Worm (Caenorhabditis elegans) whole organism, midembryonic: ENCODE measurements around the gene F52C6.3.
"Not testable (repeated sequence)": the region's sequence is repeated elsewhere in the genome, so short reads cannot be mapped to it uniquely, and the experiment has no call there.

Source experiments
- T22C8.4 ChIP-seq: fragments of 200-800 bp; sonication (Bioruptor generic); IDR thresholded peaks from 2 replicates; pipeline ENCODE4 v1.3.6; 2022; ENCODE audit warnings: missing genetic modification characterization, missing compliant biosample characterization
- cog-1 ChIP-seq: sonication (generic microtip); optimal IDR thresholded peaks from 2 replicates; lab custom pipeline; 2016; ENCODE audit warnings: missing genetic modification characterization, missing compliant biosample characterization
- flt-1 ChIP-seq: fragments of 200-800 bp; sonication (Bioruptor generic); IDR thresholded peaks from 2 replicates; pipeline ENCODE4 v1.3.6; 2022; ENCODE audit warnings: missing genetic modification characterization, missing compliant biosample characterization
- klf-2 ChIP-seq: fragments of 200-800 bp; sonication (Bioruptor generic); conservative IDR thresholded peaks from 2 replicates; pipeline ENCODE4 v1.3.6; 2022; ENCODE audit warnings: missing genetic modification reagents, missing genetic modification characterization, missing compliant biosample characterization
- med-1 ChIP-seq: sonication (generic microtip); optimal IDR thresholded peaks from 2 replicates; lab custom pipeline; 2017; ENCODE audit warnings: missing genetic modification characterization, mild to moderate bottlenecking, missing compliant biosample characterization, antibody characterized with exemption, missing genetic modification reagents; ENCODE audit not compliant: insufficient read depth
- ref-1 ChIP-seq: fragments of 200-800 bp; sonication (Bioruptor generic); conservative IDR thresholded peaks from 2 replicates; pipeline ENCODE4 v1.3.6; 2022; ENCODE audit warnings: missing genetic modification reagents, missing genetic modification characterization, missing compliant biosample characterization
- tab-1 ChIP-seq: fragments of 200-800 bp; sonication (Bioruptor generic); IDR thresholded peaks from 2 replicates; pipeline ENCODE4 v1.3.6; 2022; ENCODE audit warnings: missing genetic modification characterization, missing compliant biosample characterization
- ztf-23 ChIP-seq: fragments of 200-800 bp; sonication (Bioruptor generic); IDR thresholded peaks from 2 replicates; pipeline ENCODE4 v1.3.6; 2022; ENCODE audit warnings: missing genetic modification reagents, missing genetic modification characterization, missing compliant biosample characterization
- ztf-29 ChIP-seq: fragments of 200-800 bp; sonication (Bioruptor generic); IDR thresholded peaks from 2 replicates; pipeline ENCODE4 v1.3.6; 2022; ENCODE audit warnings: missing genetic modification reagents, missing genetic modification characterization, missing compliant biosample characterization

The F52C6.3 gene

DNA sequence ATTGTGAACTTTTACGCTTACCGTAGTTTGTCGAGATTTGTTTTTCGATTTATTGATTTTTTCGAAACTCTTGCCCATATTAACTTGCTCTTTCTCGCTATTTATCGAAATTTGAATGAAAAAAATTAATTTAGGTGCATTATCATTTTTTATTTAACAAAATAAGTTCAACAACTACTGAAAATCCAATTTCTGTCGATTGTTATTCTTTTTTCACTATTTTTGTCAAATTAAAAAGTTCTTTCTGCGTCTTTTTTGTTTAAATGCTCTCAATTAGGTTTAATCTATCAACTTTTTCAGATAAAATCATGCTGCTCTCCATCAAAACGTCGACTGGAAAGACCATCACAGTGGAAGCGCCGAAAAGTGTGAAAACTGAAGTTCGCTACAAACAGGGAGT, 1.6 kb downstream of the F52C6.3 start, which contains the start of gene F52C6.2:
Gene F52C6.2, plus strand, starts transcription at position 301 of the 400 bp plus-strand sequence.
- TF ChIP-seq ztf-23 (GFP tag; lab: Robert Waterston, UW) (no peak), cog-1 (no peak), klf-2 (GFP tag; lab: Robert Waterston, UW) (no peak), ref-1 (no peak), med-1 (GFP tag; lab: Kevin White, UChicago) (no peak), flt-1 (GFP tag; lab: Robert Waterston, UW) (no peak), tab-1 (no peak), ztf-29 (GFP tag; lab: Robert Waterston, UW) (no peak), T22C8.4 (GFP tag; lab: Robert Waterston, UW) (no peak)

DNA sequence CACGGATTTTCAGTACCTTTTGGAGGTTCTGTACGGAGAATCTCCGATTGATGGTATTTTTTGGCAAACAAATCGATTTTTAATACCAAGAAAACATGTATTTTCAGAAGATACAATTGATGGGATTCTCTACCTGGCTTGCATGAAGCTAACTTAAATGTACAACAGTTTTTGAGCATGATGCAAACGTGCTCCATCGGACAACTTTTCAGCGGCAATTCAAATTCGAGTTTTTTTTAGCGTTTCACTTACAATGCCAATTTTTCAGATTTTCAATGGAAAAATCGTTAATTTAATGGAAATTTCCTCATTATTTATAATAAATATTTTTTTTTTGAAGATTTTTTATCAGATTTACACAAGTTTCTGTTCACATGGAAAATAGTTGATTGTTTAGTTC, 4.0 kb downstream of the F52C6.3 start:
- TF ChIP-seq ztf-29 (GFP tag; lab: Robert Waterston, UW) (no peak), klf-2 (GFP tag; lab: Robert Waterston, UW) (no peak)

DNA sequence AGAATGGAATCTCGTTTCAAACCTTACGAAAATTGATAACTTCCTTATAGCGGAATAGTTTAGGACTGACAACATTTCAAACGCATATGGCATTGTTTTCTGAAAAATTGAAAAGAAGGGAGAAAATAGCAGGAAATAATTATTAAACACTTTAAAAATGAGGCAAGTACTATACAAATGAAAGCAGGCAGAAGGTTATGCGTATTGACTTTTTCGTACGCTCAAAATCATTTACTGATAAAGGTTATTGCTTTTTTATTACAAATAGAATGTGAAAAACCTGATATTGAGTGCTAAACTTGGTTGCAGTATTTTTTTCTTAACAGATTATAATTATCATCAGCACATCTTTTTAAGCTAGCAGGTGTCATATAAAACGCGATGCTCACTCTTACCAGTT, 15.1 kb downstream of the F52C6.3 start, which contains the start of gene ZK250.13:
Gene ZK250.13, minus strand, starts transcription at position 101 of the 400 bp plus-strand sequence.
- TF ChIP-seq ref-1 (no peak), ztf-29 (GFP tag; lab: Robert Waterston, UW) (no peak), T22C8.4 (GFP tag; lab: Robert Waterston, UW) (no peak), ztf-23 (GFP tag; lab: Robert Waterston, UW) (no peak), med-1 (GFP tag; lab: Kevin White, UChicago) (no peak), tab-1 (no peak), klf-2 (GFP tag; lab: Robert Waterston, UW) (no peak)

DNA sequence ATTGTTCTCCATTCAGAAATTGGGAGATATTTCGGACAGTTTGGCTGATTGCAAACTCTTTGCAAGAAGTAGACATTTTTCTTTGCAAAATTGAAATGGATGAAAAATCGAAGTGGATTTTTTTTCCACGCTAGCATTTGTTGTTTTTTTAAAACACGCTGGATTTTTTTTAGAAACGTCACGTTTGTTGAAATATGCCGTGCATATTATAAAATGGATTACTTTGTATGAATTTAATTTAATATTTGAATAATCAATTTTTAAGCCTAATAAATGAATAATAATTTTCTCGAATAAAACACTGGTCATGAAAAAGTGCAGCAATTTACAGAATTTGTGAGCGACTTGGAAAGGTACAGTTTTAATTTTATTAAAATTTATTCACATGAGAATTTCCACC, 20.5 kb downstream of the F52C6.3 start, which contains the start of gene ZK250.14:
Gene ZK250.14, minus strand, starts transcription at position 101 of the 400 bp plus-strand sequence.
- TF ChIP-seq med-1 (GFP tag; lab: Kevin White, UChicago) = no peak
- no peak for TF ChIP-seq tab-1
- TF ChIP-seq flt-1 (GFP tag; lab: Robert Waterston, UW) = no peak
- TF ChIP-seq ref-1 = no peak
- TF ChIP-seq ztf-23 (GFP tag; lab: Robert Waterston, UW) = no peak
- no peak for TF ChIP-seq T22C8.4 (GFP tag; lab: Robert Waterston, UW)
- TF ChIP-seq ztf-29 (GFP tag; lab: Robert Waterston, UW) = no peak
- TF ChIP-seq cog-1 = no peak
- no peak for TF ChIP-seq klf-2 (GFP tag; lab: Robert Waterston, UW)

DNA sequence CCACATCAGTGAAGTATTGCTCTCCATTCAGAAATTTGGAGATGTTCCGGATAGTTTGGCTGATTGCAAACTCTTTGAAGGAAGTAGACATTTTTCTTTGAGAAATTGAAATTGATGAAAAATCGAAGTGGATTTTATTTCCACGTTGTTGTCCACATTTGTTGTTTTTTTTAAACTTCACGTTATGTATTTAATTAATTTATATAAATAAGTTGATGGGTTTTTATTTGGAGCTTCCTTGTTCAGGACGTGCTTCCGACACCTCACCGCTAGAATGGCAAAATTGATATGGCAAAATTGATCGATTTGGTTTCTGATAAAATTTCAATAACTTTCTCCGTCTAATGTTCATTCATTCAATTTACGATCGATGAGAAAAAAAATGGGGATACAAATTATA, 21.9 kb downstream of the F52C6.3 start, which contains the start of gene math-48:
Gene math-48, minus strand, starts transcription at position 101 of the 400 bp plus-strand sequence.
- TF ChIP-seq ztf-29 (GFP tag; lab: Robert Waterston, UW) (no peak), flt-1 (GFP tag; lab: Robert Waterston, UW) (no peak), ztf-23 (GFP tag; lab: Robert Waterston, UW) (no peak), ref-1 (no peak), T22C8.4 (GFP tag; lab: Robert Waterston, UW) (no peak), med-1 (GFP tag; lab: Kevin White, UChicago) (no peak), tab-1 (no peak), klf-2 (GFP tag; lab: Robert Waterston, UW) (no peak), cog-1 (no peak)

DNA sequence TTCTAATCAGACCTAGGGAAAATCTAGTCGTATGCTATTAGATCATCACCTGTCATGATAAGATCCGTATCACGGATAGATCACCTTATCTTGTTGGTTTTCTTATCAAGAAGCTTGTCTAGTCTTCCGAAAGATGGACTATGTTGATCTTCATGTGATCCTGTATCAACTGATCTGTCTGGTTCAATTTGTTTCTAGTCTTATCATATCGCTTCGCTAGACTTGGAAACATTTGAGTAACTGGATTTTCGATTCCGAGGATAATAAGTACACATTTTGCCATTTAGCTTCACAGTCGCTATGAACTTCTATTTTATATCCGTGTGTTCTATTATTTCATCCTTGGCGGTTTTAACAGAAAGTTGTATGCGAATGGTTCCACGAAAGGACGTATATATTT, 23.8 kb downstream of the F52C6.3 start, which contains the start of gene ZK250.2:
Gene ZK250.2, plus strand, starts transcription at position 301 of the 400 bp plus-strand sequence.
- TF ChIP-seq med-1 (GFP tag; lab: Kevin White, UChicago); ztf-23 (GFP tag; lab: Robert Waterston, UW); cog-1: not testable (repeated sequence)

DNA sequence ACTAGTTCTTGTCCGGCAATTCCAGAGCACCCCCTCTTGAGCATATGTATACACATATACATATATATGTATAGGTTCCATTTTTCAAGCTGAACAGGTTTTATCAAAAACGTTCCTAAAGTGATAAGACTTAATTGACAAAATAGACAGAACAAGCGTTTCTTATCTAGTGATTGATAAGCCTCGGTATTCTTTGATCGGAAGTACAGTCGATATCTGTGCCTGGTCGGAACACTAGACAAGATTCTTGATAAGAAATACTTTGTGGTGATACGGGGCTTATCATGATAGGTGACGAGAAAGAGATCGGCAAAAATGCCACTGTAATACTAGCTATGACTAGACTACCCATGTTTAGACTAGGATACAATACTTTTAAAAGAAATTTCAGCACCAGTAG, 24.6 kb downstream of the F52C6.3 start:
- TF ChIP-seq cog-1 (no peak), med-1 (GFP tag; lab: Kevin White, UChicago) (no peak), T22C8.4 (GFP tag; lab: Robert Waterston, UW) (no peak), ztf-23 (GFP tag; lab: Robert Waterston, UW) (no peak), tab-1 (no peak), klf-2 (GFP tag; lab: Robert Waterston, UW) (no peak), ref-1 (no peak)

DNA sequence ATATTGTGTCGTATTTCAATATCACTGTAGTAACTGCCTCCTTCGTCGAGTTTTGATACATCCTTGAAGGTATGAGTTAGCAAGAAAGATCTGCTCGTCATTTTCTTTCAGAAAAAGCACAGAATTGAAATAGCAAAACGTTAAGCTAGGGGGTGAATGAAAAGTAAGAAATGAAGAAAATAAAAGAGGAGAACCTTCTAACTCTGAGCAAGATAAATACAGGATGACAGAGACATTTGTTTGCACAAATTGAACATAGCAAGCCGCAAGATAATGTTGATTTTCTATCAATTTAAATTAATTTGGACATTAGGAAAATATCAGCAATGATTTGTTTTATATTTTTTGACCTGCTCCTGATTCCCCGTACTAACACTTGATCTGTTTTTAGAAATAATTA, 31.0 kb downstream of the F52C6.3 start, which contains the start of gene math-49:
Gene math-49, minus strand, starts transcription at position 101 of the 400 bp plus-strand sequence.
- TF ChIP-seq ztf-23 (GFP tag; lab: Robert Waterston, UW); med-1 (GFP tag; lab: Kevin White, UChicago); cog-1: not testable (repeated sequence)
